Worm (Caenorhabditis elegans) whole organism, midembryonic: ENCODE results near the gene iglr-1.

Experiments
- T22C8.4 ChIP-seq: fragments of 200-800 bp; sonication (Bioruptor generic); IDR thresholded peaks from 2 replicates; pipeline ENCODE4 v1.3.6; 2022; ENCODE audit warnings: missing genetic modification characterization, missing compliant biosample characterization
- cog-1 ChIP-seq: sonication (generic microtip); optimal IDR thresholded peaks from 2 replicates; lab custom pipeline; 2016; ENCODE audit warnings: missing genetic modification characterization, missing compliant biosample characterization
- flt-1 ChIP-seq: fragments of 200-800 bp; sonication (Bioruptor generic); IDR thresholded peaks from 2 replicates; pipeline ENCODE4 v1.3.6; 2022; ENCODE audit warnings: missing genetic modification characterization, missing compliant biosample characterization
- klf-2 ChIP-seq: fragments of 200-800 bp; sonication (Bioruptor generic); conservative IDR thresholded peaks from 2 replicates; pipeline ENCODE4 v1.3.6; 2022; ENCODE audit warnings: missing genetic modification reagents, missing genetic modification characterization, missing compliant biosample characterization
- med-1 ChIP-seq: sonication (generic microtip); optimal IDR thresholded peaks from 2 replicates; lab custom pipeline; 2017; ENCODE audit warnings: missing genetic modification characterization, mild to moderate bottlenecking, missing compliant biosample characterization, antibody characterized with exemption, missing genetic modification reagents; ENCODE audit not compliant: insufficient read depth
- ref-1 ChIP-seq: fragments of 200-800 bp; sonication (Bioruptor generic); conservative IDR thresholded peaks from 2 replicates; pipeline ENCODE4 v1.3.6; 2022; ENCODE audit warnings: missing genetic modification reagents, missing genetic modification characterization, missing compliant biosample characterization
- tab-1 ChIP-seq: fragments of 200-800 bp; sonication (Bioruptor generic); IDR thresholded peaks from 2 replicates; pipeline ENCODE4 v1.3.6; 2022; ENCODE audit warnings: missing genetic modification characterization, missing compliant biosample characterization
- ztf-23 ChIP-seq: fragments of 200-800 bp; sonication (Bioruptor generic); IDR thresholded peaks from 2 replicates; pipeline ENCODE4 v1.3.6; 2022; ENCODE audit warnings: missing genetic modification reagents, missing genetic modification characterization, missing compliant biosample characterization
- ztf-29 ChIP-seq: fragments of 200-800 bp; sonication (Bioruptor generic); IDR thresholded peaks from 2 replicates; pipeline ENCODE4 v1.3.6; 2022; ENCODE audit warnings: missing genetic modification reagents, missing genetic modification characterization, missing compliant biosample characterization

- TF ChIP-seq ref-1 (GFP tag; lab: Robert Waterston, UW) (no peak), med-1 (GFP tag; lab: Kevin White, UChicago) (no peak), cog-1 (tag; lab: Kevin White, UChicago) (no peak), T22C8.4 (GFP tag; lab: Robert Waterston, UW) (no peak), flt-1 (GFP tag; lab: Robert Waterston, UW) (no peak), tab-1 (no peak), ztf-23 (no peak), klf-2 (GFP tag; lab: Robert Waterston, UW) (no peak), ztf-29 (GFP tag; lab: Robert Waterston, UW) (no peak)
Measured at ce11 chrX:14976840-14977534, 14.2 kb downstream of the iglr-1 start.
